Worm (Caenorhabditis elegans): ENCODE data around the gene sri-65.

DNA sequence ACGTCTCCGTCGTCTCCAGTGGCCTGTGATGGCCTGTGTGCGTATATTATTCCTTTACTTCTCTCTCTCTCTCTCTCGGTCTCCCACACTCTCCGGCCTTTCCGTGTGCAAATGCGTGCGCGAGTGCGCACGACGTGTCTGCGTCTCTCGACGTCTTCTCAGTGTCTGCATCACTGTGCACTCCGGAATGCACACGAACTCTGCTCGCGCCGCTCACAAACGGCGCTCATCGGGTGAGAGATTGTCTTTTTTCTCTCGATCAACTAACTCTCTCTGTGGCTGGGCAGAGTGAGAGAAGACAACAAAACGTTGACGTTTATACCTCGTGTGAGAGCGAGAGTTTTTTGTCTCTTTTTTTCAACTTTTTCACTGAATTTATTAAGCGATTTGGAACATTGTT is 32.2 kb downstream of the sri-65 start:
- TF ChIP-seq snpc-4 (tag; optimal IDR thresholded peaks at IDR 0.05) (peak; percentile 80), nhr-237 (tag; optimal IDR thresholded peaks at IDR 0.05) (no peak), unc-39 (tag; optimal IDR thresholded peaks at IDR 0.05) (no peak), elt-1 (tag; optimal IDR thresholded peaks at IDR 0.05) (no peak), nhr-21 (tag; optimal IDR thresholded peaks at IDR 0.05) (peak; percentile 89), unc-62 (GFP tag; optimal IDR thresholded peaks at IDR 0.05) (no peak)

Measured in whole organism, L2 larva.